Worm (Caenorhabditis elegans): Measurements from ENCODE around the gene H10D18.1.

Gene H10D18.1

DNA sequence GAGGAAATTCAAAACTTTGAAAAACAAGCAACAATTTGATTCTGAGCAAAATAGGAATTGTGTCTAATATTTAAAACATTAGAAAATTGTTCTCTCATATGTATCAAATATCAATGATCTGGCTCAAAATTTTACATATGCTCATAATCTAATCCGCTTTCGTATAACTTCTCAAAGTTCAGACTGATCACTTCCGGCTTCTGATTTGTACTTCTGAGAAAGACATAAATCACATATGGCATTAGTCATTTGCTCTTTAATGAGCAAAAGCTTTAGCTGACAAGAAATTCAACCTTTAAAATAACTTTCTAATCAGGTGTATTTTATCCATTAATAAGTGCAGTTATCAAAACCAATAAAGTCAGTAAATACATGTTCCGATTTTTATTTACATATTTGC is 40.9 kb downstream of the H10D18.1 start:
- TF ChIP-seq unc-62 (GFP tag; optimal IDR thresholded peaks at IDR 0.05), result no peak

DNA sequence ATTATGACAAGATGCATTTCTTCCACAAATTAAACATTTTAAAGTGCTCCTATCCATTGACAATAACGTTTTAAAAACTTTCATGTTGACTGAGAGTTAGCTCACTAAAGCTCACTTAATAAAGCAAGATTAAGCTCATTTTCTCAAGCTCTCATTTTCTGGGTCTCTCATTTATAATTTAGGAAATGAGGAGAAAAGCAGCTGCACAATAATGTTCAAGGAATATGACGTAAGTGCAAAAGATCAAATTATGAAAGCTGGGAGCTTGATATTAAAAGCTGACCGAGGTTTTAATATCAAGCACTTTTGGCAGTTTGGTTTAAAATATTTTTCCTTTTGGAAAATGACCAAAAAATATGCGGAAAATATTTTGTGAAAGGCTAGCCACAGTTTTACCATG is 42.8 kb downstream of the H10D18.1 start, which contains the start of gene nhr-188:
TSS of gene nhr-188 (minus strand) at position 84 of the 400 bp plus-strand sequence.
- no peak for TF ChIP-seq unc-62 (GFP tag; optimal IDR thresholded peaks at IDR 0.05)

DNA sequence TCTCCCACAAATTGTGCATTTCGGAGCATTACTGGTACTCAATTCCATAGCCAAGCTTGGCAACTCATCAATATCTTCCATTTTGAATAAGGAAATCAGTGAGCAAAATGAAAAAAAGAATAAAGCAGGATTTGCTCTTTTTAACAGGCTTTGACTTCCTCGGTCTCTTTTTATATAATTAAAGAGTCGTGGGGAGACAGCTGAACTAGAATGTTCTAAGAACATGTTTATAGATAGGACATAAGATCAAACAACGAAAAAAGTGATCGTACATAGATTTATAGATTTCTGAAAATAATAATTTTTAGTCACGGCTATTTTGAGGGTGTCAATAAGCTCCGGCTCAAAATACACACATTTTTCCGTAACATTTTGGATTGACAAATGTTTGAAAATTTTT is 45.1 kb downstream of the H10D18.1 start, which contains the start of gene nhr-189:
TSS of gene nhr-189 (minus strand) at position 121 of the 400 bp plus-strand sequence.
- no peak for TF ChIP-seq unc-62 (GFP tag; optimal IDR thresholded peaks at IDR 0.05)

DNA sequence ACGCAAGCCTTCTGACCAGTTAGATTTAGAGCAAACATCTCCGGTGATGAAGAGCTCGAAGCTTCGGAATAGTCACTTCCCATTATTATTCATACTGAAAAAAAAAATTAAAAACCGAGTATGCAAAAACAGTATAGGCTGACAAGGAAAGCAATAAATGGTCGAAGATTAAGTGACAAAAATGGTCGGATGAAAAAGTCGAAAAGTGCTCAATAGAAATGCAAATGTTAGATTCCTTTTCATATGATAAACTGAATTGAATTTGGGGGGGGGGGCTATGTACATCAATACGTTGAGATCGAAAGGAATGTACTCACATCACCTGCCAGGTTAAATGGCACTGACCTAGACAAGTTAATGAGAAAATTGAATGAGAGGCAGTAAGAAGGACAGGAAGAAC is 47.8 kb downstream of the H10D18.1 start, which contains the start of gene nhr-187:
TSS of gene nhr-187 (minus strand) at position 101 of the 400 bp plus-strand sequence.
- no peak for TF ChIP-seq unc-62 (GFP tag; optimal IDR thresholded peaks at IDR 0.05)

DNA sequence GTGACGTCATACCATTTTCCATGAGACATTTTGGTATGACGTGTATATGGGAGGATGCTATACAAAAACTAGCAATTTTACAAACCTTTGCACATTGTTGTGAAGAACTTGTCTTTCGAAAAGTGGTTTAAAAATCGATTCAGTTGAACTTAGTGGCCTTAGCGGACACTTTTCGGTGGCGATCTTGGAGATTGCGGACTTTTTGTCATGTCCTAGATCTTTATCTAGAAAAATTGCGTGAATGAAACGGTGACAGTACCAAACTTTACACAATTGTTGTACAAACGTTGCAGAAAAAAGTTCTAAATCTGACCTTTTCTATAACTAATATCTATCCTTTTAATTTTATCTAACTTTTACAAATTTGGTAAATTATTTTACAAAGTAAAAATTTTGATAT is 50.3 kb downstream of the H10D18.1 start:
- TF ChIP-seq unc-62 (GFP tag; optimal IDR thresholded peaks at IDR 0.05), result no peak

Measured in whole organism, dauer.